In the genomic region with DNA sequence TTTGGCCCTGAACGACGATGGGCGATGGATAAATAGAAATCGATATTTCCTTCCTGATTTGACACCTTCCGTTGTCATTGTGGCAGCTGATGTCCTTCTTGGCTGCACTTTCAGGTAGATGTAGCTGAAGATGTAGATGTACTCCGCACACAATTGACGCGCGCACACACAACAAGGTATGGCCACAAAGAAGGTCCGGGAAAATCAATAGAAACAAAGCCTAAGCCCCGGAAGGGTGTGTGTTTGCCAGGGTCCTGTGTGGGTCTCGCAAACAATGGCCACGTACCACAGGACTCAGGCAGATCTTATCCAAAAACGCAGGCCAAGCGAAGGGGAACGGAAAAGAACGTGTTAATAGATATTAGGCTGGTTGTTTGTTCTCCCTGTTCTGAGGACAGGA, we compare ENCODE assay signal across 2 fruit fly cellular contexts.
TF ChIP-seq lines count a peak whose summit lies in the region.

No protein-coding gene starts in this region.

- no peak for TF ChIP-seq CTCF in whole organism, embryonic (GFP tag; optimal IDR thresholded peaks at IDR 0.05; lab: Kevin White, UChicago)

TF ChIP-seq in whole organism, embryonic, 481 proteins besides CTCF, POLR2A, EP300 and RAD21 (continues in another document):
- TF ChIP-seq corto (GFP tag; optimal IDR thresholded peaks at IDR 0.05; lab: Kevin White, UChicago) (no peak), Abd-B (GFP tag; optimal IDR thresholded peaks at IDR 0.05; lab: Kevin White, UChicago) (no peak), Atf-2 (GFP tag; optimal IDR thresholded peaks at IDR 0.05; lab: Kevin White, UChicago) (no peak), CG10959 (GFP tag; IDR thresholded peaks at IDR 0.05; lab: Robert Waterston, UW) (no peak), Doc2 (GFP tag; IDR thresholded peaks at IDR 0.05; lab: Robert Waterston, UW) (no peak), CG8924 (tag; optimal IDR thresholded peaks at IDR 0.05; lab: Kevin White, UChicago) (peak; percentile 13), CG4854 (GFP tag; optimal IDR thresholded peaks at IDR 0.05; lab: Kevin White, UChicago) (no peak), CG17328 (GFP tag; IDR thresholded peaks at IDR 0.05; lab: Robert Waterston, UW) (no peak), MTF-1 (GFP tag; optimal IDR thresholded peaks at IDR 0.05; lab: Kevin White, UChicago; ENCODE audit: borderline replicate concordance) (no peak), trem (tag; optimal IDR thresholded peaks at IDR 0.05; lab: Kevin White, UChicago) (no peak), Dref (GFP tag; IDR thresholded peaks at IDR 0.05; lab: Robert Waterston, UW) (no peak), nerfin-1 (tag; optimal IDR thresholded peaks at IDR 0.05; lab: Kevin White, UChicago) (no peak), Vsx1 (GFP tag; optimal IDR thresholded peaks at IDR 0.05; lab: Kevin White, UChicago) (no peak), CG13296 (GFP tag; optimal IDR thresholded peaks at IDR 0.05; lab: Kevin White, UChicago) (no peak), CG3726 (GFP tag; IDR thresholded peaks at IDR 0.05; lab: Robert Waterston, UW) (no peak), kay (GFP tag; optimal IDR thresholded peaks at IDR 0.05; lab: Kevin White, UChicago) (no peak), prd (optimal IDR thresholded peaks at IDR 0.05; lab: Kevin White, UChicago) (no peak), prd (GFP tag; IDR thresholded peaks at IDR 0.05; lab: Robert Waterston, UW) (peak; percentile 35; the same call in 2 of the 3 replicates), CG33213 (GFP tag; optimal IDR thresholded peaks at IDR 0.05; lab: Kevin White, UChicago) (no peak), zen (tag; optimal IDR thresholded peaks at IDR 0.05; lab: Kevin White, UChicago) (peak; percentile 59), zen2 (GFP tag; IDR thresholded peaks at IDR 0.05; lab: Robert Waterston, UW; ENCODE audit: partially characterized antibody) (no peak), CG3163 (GFP tag; optimal IDR thresholded peaks at IDR 0.05; lab: Kevin White, UChicago) (no peak), CrebB (tag; optimal IDR thresholded peaks at IDR 0.05; lab: Kevin White, UChicago) (no peak), CG33557 (GFP tag; optimal IDR thresholded peaks at IDR 0.05; lab: Kevin White, UChicago) (no peak), CG11696 (GFP tag; IDR thresholded peaks at IDR 0.05; lab: Robert Waterston, UW) (no peak), unpg (GFP tag; optimal IDR thresholded peaks at IDR 0.05; lab: Kevin White, UChicago) (no peak), kni (GFP tag; optimal IDR thresholded peaks at IDR 0.05; lab: Kevin White, UChicago) (peak; percentile 74), C15 (GFP tag; IDR thresholded peaks at IDR 0.05; lab: Robert Waterston, UW) (no peak), MESR4 (GFP tag; optimal IDR thresholded peaks at IDR 0.05; lab: Kevin White, UChicago) (no peak), ac (GFP tag; optimal IDR thresholded peaks at IDR 0.05; lab: Kevin White, UChicago) (peak; percentile 50), CG12769 (tag; optimal IDR thresholded peaks at IDR 0.05; lab: Kevin White, UChicago) (no peak), CG13287 (GFP tag; IDR thresholded peaks at IDR 0.05; lab: Robert Waterston, UW; ENCODE audit: partially characterized antibody) (no peak), Hsf (GFP tag; optimal IDR thresholded peaks at IDR 0.05; lab: Kevin White, UChicago) (no peak), btn (GFP tag; optimal IDR thresholded peaks at IDR 0.05; lab: Kevin White, UChicago) (no peak), Oli (tag; optimal IDR thresholded peaks at IDR 0.05; lab: Kevin White, UChicago) (no peak), Gsc (GFP tag; IDR thresholded peaks at IDR 0.05; lab: Robert Waterston, UW) (no peak), onecut (GFP tag; IDR thresholded peaks at IDR 0.05; lab: Robert Waterston, UW) (peak; percentile 84), sna (GFP tag; IDR thresholded peaks at IDR 0.05; lab: Robert Waterston, UW; ENCODE audit: partially characterized antibody) (no peak), eve (GFP tag; optimal IDR thresholded peaks at IDR 0.05; lab: Kevin White, UChicago) (no peak), CG7839 (tag; optimal IDR thresholded peaks at IDR 0.05; lab: Kevin White, UChicago) (no peak), run (tag; optimal IDR thresholded peaks at IDR 0.05; lab: Kevin White, UChicago) (no peak), Meics (GFP tag; optimal IDR thresholded peaks at IDR 0.05; lab: Kevin White, UChicago) (no peak), TFAM (GFP tag; optimal IDR thresholded peaks at IDR 0.05; lab: Kevin White, UChicago) (no peak), CG7987 (GFP tag; optimal IDR thresholded peaks at IDR 0.05; lab: Kevin White, UChicago) (no peak), ash1 (GFP tag; optimal IDR thresholded peaks at IDR 0.05; lab: Kevin White, UChicago) (no peak)

TF ChIP-seq in whole organism, prepupa, 60 proteins besides CTCF, POLR2A, EP300 and RAD21:
- TF ChIP-seq fkh (GFP tag; optimal IDR thresholded peaks at IDR 0.05; lab: Kevin White, UChicago) (peak; percentile 54), dac (GFP tag; optimal IDR thresholded peaks at IDR 0.05; lab: Kevin White, UChicago) (no peak), Ets96B (tag; optimal IDR thresholded peaks at IDR 0.05; lab: Kevin White, UChicago) (no peak), Hr4 (GFP tag; optimal IDR thresholded peaks at IDR 0.05; lab: Kevin White, UChicago) (no peak)
